Worm (Caenorhabditis elegans): Measurements from ENCODE around the gene tbck-1.

- TF ChIP-seq him-1 (tag; optimal IDR thresholded peaks at IDR 0.05): no peak
- no peak for TF ChIP-seq W03F9.2 (tag; optimal IDR thresholded peaks at IDR 0.05)
- no peak for TF ChIP-seq dao-5 (tag; optimal IDR thresholded peaks at IDR 0.05)
Measured at ce11 chrII:4797071-4797470, 31.3 kb upstream of the tbck-1 start, which contains the start of gene C33F10.14.
